Fruit fly (Drosophila melanogaster): Measurements from ENCODE around the gene Oseg5.

Oseg5 gene

DNA sequence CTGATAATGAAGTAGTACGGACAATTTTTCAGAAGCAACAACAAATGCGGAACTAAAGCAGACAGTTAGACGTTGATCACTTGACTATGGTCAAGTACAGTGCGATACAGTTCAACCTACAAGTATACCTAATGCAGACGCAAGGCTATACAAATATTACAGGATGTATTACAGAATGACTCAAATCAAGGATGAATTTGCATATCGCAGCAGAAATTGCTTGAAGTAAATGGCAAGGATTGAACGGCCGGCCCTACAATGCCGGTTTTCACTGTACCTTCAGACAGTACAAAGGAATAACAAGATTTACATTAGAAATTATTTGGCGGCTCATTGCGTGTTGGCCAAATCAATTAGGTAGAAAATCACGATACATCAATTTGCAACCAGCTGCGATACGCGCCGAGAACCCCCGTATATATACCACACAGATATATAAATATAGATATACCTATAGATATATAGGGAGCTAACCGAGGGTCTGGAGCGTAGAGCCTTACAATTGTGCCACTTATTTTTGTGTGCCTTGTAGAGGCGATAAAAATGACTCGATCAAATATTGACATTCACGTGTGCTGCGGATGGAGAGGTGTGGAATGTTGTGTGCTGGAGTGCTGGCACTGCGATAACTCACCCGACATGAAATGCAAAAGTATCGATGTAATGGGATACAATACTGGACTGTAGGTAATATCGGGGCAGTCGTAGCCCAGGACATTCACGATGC, 45.9 kb upstream of the Oseg5 start (continued):
- no peak for TF ChIP-seq CG14860 (GFP tag; IDR thresholded peaks at IDR 0.05; ENCODE audit: partially characterized antibody)
- no peak for TF ChIP-seq CG1529 (GFP tag; optimal IDR thresholded peaks at IDR 0.05)
- TF ChIP-seq mirr (GFP tag; optimal IDR thresholded peaks at IDR 0.05) = no peak
- TF ChIP-seq cg (GFP tag; optimal IDR thresholded peaks at IDR 0.05) = no peak
- TF ChIP-seq Ravus (GFP tag; IDR thresholded peaks at IDR 0.05) = peak; percentile 35
- TF ChIP-seq CG1792 (GFP tag; optimal IDR thresholded peaks at IDR 0.05) = no peak
- peak; percentile 32 for TF ChIP-seq CG1647 (GFP tag; optimal IDR thresholded peaks at IDR 0.05)
- no peak for TF ChIP-seq insv (GFP tag; optimal IDR thresholded peaks at IDR 0.05)
- no peak for TF ChIP-seq jing (GFP tag; optimal IDR thresholded peaks at IDR 0.05)
- peak; percentile 29 for TF ChIP-seq dmrt99B (tag; optimal IDR thresholded peaks at IDR 0.05)
- TF ChIP-seq hbn (GFP tag; IDR thresholded peaks at IDR 0.05; ENCODE audit: partially characterized antibody) = no peak
- peak; percentile 45; the same call in 1 of the 2 replicates for TF ChIP-seq NFAT (GFP tag; IDR thresholded peaks at IDR 0.05)
- TF ChIP-seq grn (GFP tag; optimal IDR thresholded peaks at IDR 0.05) = no peak
- TF ChIP-seq luna (GFP tag; optimal IDR thresholded peaks at IDR 0.05) = peak; percentile 32
- peak; percentile 9 for TF ChIP-seq CHES-1-like (GFP tag; optimal IDR thresholded peaks at IDR 0.05)
- no peak for TF ChIP-seq nerfin-1 (tag; optimal IDR thresholded peaks at IDR 0.05)
- TF ChIP-seq Stat92E (GFP tag; optimal IDR thresholded peaks at IDR 0.05) = no peak
- no peak for TF ChIP-seq Sry-β (GFP tag; optimal IDR thresholded peaks at IDR 0.05)
- TF ChIP-seq CG7839 (tag; optimal IDR thresholded peaks at IDR 0.05) = peak; percentile 65
- no peak for TF ChIP-seq trem (tag; optimal IDR thresholded peaks at IDR 0.05)
- TF ChIP-seq ab (GFP tag; optimal IDR thresholded peaks at IDR 0.05) = no peak
- no peak for TF ChIP-seq CG1024 (GFP tag; IDR thresholded peaks at IDR 0.05)
- no peak for TF ChIP-seq disco-r (GFP tag; optimal IDR thresholded peaks at IDR 0.05)
- TF ChIP-seq Ssrp (tag; optimal IDR thresholded peaks at IDR 0.05) = peak; percentile 16
- no peak for TF ChIP-seq Atf3 (GFP tag; optimal IDR thresholded peaks at IDR 0.05)
- peak; percentile 29 for TF ChIP-seq lbe (GFP tag; optimal IDR thresholded peaks at IDR 0.05)
- TF ChIP-seq HLHmδ (GFP tag; optimal IDR thresholded peaks at IDR 0.05) = peak; percentile 54
- no peak for TF ChIP-seq Hr39 (optimal IDR thresholded peaks at IDR 0.05)
- peak; percentile 48 for TF ChIP-seq CG17328 (GFP tag; IDR thresholded peaks at IDR 0.05)
- TF ChIP-seq tin (GFP tag; optimal IDR thresholded peaks at IDR 0.05) = peak; percentile 41
- TF ChIP-seq MESR4 (GFP tag; optimal IDR thresholded peaks at IDR 0.05) = no peak
- TF ChIP-seq psq (GFP tag; optimal IDR thresholded peaks at IDR 0.05) = no peak
- peak; percentile 26 for TF ChIP-seq CG17359 (tag; optimal IDR thresholded peaks at IDR 0.05)
- no peak for TF ChIP-seq Opbp (GFP tag; IDR thresholded peaks at IDR 0.05; ENCODE audit: partially characterized antibody)
- peak; percentile 52; the same call in 1 of the 3 replicates for TF ChIP-seq zfh1 (GFP tag; IDR thresholded peaks at IDR 0.05)
- peak; percentile 86 for TF ChIP-seq CG12769 (tag; optimal IDR thresholded peaks at IDR 0.05)
- TF ChIP-seq CG6254 (GFP tag; optimal IDR thresholded peaks at IDR 0.05) = no peak
- TF ChIP-seq CG9727 (GFP tag; optimal IDR thresholded peaks at IDR 0.05) = peak; percentile 45
- TF ChIP-seq wek (GFP tag; optimal IDR thresholded peaks at IDR 0.05) = peak; percentile 19
- TF ChIP-seq CG8281 (tag; optimal IDR thresholded peaks at IDR 0.05) = no peak
- TF ChIP-seq mam (GFP tag; optimal IDR thresholded peaks at IDR 0.05) = peak; percentile 79
- TF ChIP-seq CG32767 (GFP tag; IDR thresholded peaks at IDR 0.05) = no peak
- no peak for TF ChIP-seq ssp (GFP tag; IDR thresholded peaks at IDR 0.05)
- TF ChIP-seq slou (GFP tag; optimal IDR thresholded peaks at IDR 0.05) = no peak
- TF ChIP-seq Fer3 (tag; optimal IDR thresholded peaks at IDR 0.05) = peak; percentile 70
- TF ChIP-seq gcm2 (GFP tag; optimal IDR thresholded peaks at IDR 0.05) = no peak
- 0 out of 2 replicates have a peak, but pooled peaks have one; percentile 21 for TF ChIP-seq CG4404 (GFP tag; IDR thresholded peaks at IDR 0.05)
- TF ChIP-seq toy (GFP tag; IDR thresholded peaks at IDR 0.05) = peak; percentile 61; the same call in 1 of the 2 replicates
- no peak for TF ChIP-seq sna (GFP tag; IDR thresholded peaks at IDR 0.05; ENCODE audit: partially characterized antibody)

Measured in whole organism, embryonic.